Fruit fly (Drosophila melanogaster): ENCODE measurements around the gene Polr2B.

Gene Polr2B

DNA sequence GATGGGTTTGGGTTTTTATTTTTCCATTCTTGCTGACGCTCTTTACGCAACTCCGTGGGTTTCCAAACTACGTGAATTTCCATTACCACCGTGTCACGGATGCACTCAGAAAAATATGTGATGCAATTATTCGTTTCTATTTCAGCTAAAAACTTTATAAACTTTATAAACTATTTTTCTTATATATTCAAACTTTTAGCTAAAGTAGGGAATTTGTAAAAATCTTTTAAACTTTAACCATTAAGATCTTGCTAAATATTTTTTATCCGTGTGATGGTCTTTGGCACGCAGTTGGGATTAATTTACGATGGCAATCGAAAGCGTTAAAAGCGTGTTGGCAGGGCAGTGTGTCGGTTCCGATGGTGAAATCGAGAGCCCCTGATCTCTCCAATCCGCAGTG is 30.2 kb upstream of the Polr2B start (continued):
- TF ChIP-seq toy (GFP tag; IDR thresholded peaks at IDR 0.05), result no peak
- TF ChIP-seq PHDP (tag; optimal IDR thresholded peaks at IDR 0.05), result peak; percentile 56
- TF ChIP-seq ash1 (GFP tag; optimal IDR thresholded peaks at IDR 0.05), result no peak
- TF ChIP-seq Ptx1 (GFP tag; IDR thresholded peaks at IDR 0.05), result peak; percentile 76
- TF ChIP-seq CG6254 (GFP tag; optimal IDR thresholded peaks at IDR 0.05), result no peak
- TF ChIP-seq CG32772 (GFP tag; IDR thresholded peaks at IDR 0.05), result peak; percentile 66
- no peak for TF ChIP-seq jigr1 (GFP tag; IDR thresholded peaks at IDR 0.05)
- 0 out of 2 replicates have a peak, but pooled peaks have one; percentile 15 for TF ChIP-seq CG7372 (GFP tag; IDR thresholded peaks at IDR 0.05)
- TF ChIP-seq CG2120 (GFP tag; optimal IDR thresholded peaks at IDR 0.05), result peak; percentile 29
- peak; percentile 43 for TF ChIP-seq Dek (tag; optimal IDR thresholded peaks at IDR 0.05)
- no peak; the same call in 2 of the 3 replicates for TF ChIP-seq Mrtf (GFP tag; IDR thresholded peaks at IDR 0.05)
- TF ChIP-seq CG10565 (GFP tag; optimal IDR thresholded peaks at IDR 0.05), result no peak
- TF ChIP-seq corto (GFP tag; optimal IDR thresholded peaks at IDR 0.05), result no peak
- TF ChIP-seq ERR (GFP tag; optimal IDR thresholded peaks at IDR 0.05), result no peak
- no peak for TF ChIP-seq ro (GFP tag; IDR thresholded peaks at IDR 0.05)
- TF ChIP-seq Hey (tag; optimal IDR thresholded peaks at IDR 0.05), result no peak
- no peak for TF ChIP-seq Hr3 (GFP tag; optimal IDR thresholded peaks at IDR 0.05)
- no peak for TF ChIP-seq CG7928 (GFP tag; optimal IDR thresholded peaks at IDR 0.05)
- TF ChIP-seq CG13424 (tag; optimal IDR thresholded peaks at IDR 0.05), result peak; percentile 65
- TF ChIP-seq CG3065 (GFP tag; optimal IDR thresholded peaks at IDR 0.05), result no peak
- TF ChIP-seq CG4282 (GFP tag; optimal IDR thresholded peaks at IDR 0.05), result no peak
- no peak for TF ChIP-seq Dbx (GFP tag; IDR thresholded peaks at IDR 0.05)
- TF ChIP-seq CG34224 (GFP tag; IDR thresholded peaks at IDR 0.05; ENCODE audit: partially characterized antibody), result no peak
- TF ChIP-seq CG4360 (GFP tag; IDR thresholded peaks at IDR 0.05), result 0 out of 2 replicates have a peak, but pooled peaks have one; percentile 11
- TF ChIP-seq Elba2 (GFP tag; optimal IDR thresholded peaks at IDR 0.05), result no peak
- no peak for TF ChIP-seq CG32767 (GFP tag; IDR thresholded peaks at IDR 0.05)
- peak; percentile 18 for TF ChIP-seq Nf-YB (GFP tag; optimal IDR thresholded peaks at IDR 0.05)
- TF ChIP-seq emc (GFP tag; optimal IDR thresholded peaks at IDR 0.05), result no peak
- no peak for TF ChIP-seq fru (optimal IDR thresholded peaks at IDR 0.05)
- TF ChIP-seq sr (GFP tag; IDR thresholded peaks at IDR 0.05), result no peak
- TF ChIP-seq aop (GFP tag; IDR thresholded peaks at IDR 0.05), result no peak
- TF ChIP-seq CG6272 (GFP tag; IDR thresholded peaks at IDR 0.05), result 0 out of 2 replicates have a peak, but pooled peaks have one; percentile 23
- TF ChIP-seq hkb (optimal IDR thresholded peaks at IDR 0.05), result no peak
- TF ChIP-seq hkb (GFP tag; IDR thresholded peaks at IDR 0.05), result peak; percentile 70
- peak; percentile 32 for TF ChIP-seq Meics (GFP tag; optimal IDR thresholded peaks at IDR 0.05)

DNA sequence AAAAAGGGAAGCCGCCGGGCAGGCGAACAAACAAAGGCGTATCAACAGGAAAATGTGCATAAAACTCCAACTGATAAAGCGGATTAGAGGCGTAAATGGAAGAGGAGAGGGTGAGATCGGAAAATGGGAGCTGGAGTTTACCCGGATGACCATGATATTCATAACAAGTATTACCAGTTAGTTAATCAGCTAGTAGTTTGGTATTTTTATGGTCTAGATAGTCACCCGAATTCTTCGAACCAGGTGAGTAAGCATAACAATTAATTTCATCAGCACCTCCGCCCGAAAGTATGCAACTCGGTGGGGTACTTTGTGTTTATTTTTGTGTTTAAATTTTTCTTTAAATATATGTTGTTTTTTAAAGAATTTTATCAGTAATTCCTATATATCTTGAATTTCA is 29.7 kb upstream of the Polr2B start:
- peak; percentile 91 for TF ChIP-seq sd (tag; optimal IDR thresholded peaks at IDR 0.05)
- peak; percentile 20 for TF ChIP-seq CG12769 (tag; optimal IDR thresholded peaks at IDR 0.05)
- TF ChIP-seq CG6683 (GFP tag; optimal IDR thresholded peaks at IDR 0.05), result no peak
- TF ChIP-seq CG13123 (GFP tag; optimal IDR thresholded peaks at IDR 0.05), result no peak
- 0 out of 4 replicates have a peak, but pooled peaks have one; percentile 34 for TF ChIP-seq chinmo (GFP tag; IDR thresholded peaks at IDR 0.05; ENCODE audit: partially characterized antibody)
- no peak for TF ChIP-seq Ravus (GFP tag; IDR thresholded peaks at IDR 0.05)
- peak; percentile 20 for TF ChIP-seq abd-A (tag; optimal IDR thresholded peaks at IDR 0.05)

Measured in whole organism, embryonic.